Fruit fly (Drosophila melanogaster): ENCODE results near the gene Trc8.
A peak's percentile ranks its signal among the peaks of the same experiment; 100 is the strongest.

The Trc8 gene

dm6 chr3R:29519332-29519731 lies 15.7 kb upstream of the Trc8 start (continued):
- peak; percentile 58 for TF ChIP-seq CG6689 (GFP tag; IDR thresholded peaks at IDR 0.05)
- TF ChIP-seq CkIIα-i1 (GFP tag; IDR thresholded peaks at IDR 0.05) = no peak
- TF ChIP-seq CG14860 (GFP tag; IDR thresholded peaks at IDR 0.05; ENCODE audit: partially characterized antibody) = no peak
- TF ChIP-seq CG13424 (tag; optimal IDR thresholded peaks at IDR 0.05) = peak; percentile 30
- peak; percentile 18 for TF ChIP-seq CG6254 (GFP tag; optimal IDR thresholded peaks at IDR 0.05)
- peak; percentile 46 for TF ChIP-seq CG14441 (GFP tag; IDR thresholded peaks at IDR 0.05)
- no peak for TF ChIP-seq bcd (GFP tag; optimal IDR thresholded peaks at IDR 0.05)
- peak; percentile 61 for TF ChIP-seq Sox102F (GFP tag; optimal IDR thresholded peaks at IDR 0.05)
- TF ChIP-seq bowl (GFP tag; IDR thresholded peaks at IDR 0.05) = no peak
- no peak for TF ChIP-seq CG2202 (tag; optimal IDR thresholded peaks at IDR 0.05)
- peak; percentile 31; the same call in 1 of the 2 replicates for TF ChIP-seq HLH3B (GFP tag; IDR thresholded peaks at IDR 0.05)
- peak; percentile 39 for TF ChIP-seq CG12391 (tag; optimal IDR thresholded peaks at IDR 0.05)
- TF ChIP-seq Dref (GFP tag; IDR thresholded peaks at IDR 0.05) = no peak
- no peak for TF ChIP-seq CG8089 (GFP tag; optimal IDR thresholded peaks at IDR 0.05)
- TF ChIP-seq phol (tag; optimal IDR thresholded peaks at IDR 0.05) = peak; percentile 62
- peak; percentile 50 for TF ChIP-seq nmo (GFP tag; optimal IDR thresholded peaks at IDR 0.05)
- TF ChIP-seq emc (GFP tag; optimal IDR thresholded peaks at IDR 0.05) = no peak
- no peak for TF ChIP-seq rib (GFP tag; IDR thresholded peaks at IDR 0.05)
- TF ChIP-seq CG8388 (GFP tag; optimal IDR thresholded peaks at IDR 0.05) = peak; percentile 39
- TF ChIP-seq Drgx (GFP tag; IDR thresholded peaks at IDR 0.05) = peak; percentile 63
- TF ChIP-seq Spps (tag; optimal IDR thresholded peaks at IDR 0.05) = peak; percentile 10
- TF ChIP-seq cato (GFP tag; optimal IDR thresholded peaks at IDR 0.05; ENCODE audit: borderline replicate concordance) = no peak
- no peak for TF ChIP-seq pfk (GFP tag; optimal IDR thresholded peaks at IDR 0.05)
- TF ChIP-seq Pdp1 (GFP tag; optimal IDR thresholded peaks at IDR 0.05) = no peak
- no peak for TF ChIP-seq sc (optimal IDR thresholded peaks at IDR 0.05)
- no peak for TF ChIP-seq sc (GFP tag; optimal IDR thresholded peaks at IDR 0.05)
- TF ChIP-seq CG4424 (GFP tag; optimal IDR thresholded peaks at IDR 0.05) = peak; percentile 31
- TF ChIP-seq lab (GFP tag; optimal IDR thresholded peaks at IDR 0.05) = no peak
- no peak for TF ChIP-seq hth (optimal IDR thresholded peaks at IDR 0.05)
- TF ChIP-seq org-1 (GFP tag; optimal IDR thresholded peaks at IDR 0.05) = no peak
- peak; percentile 47 for TF ChIP-seq CG17829 (tag; optimal IDR thresholded peaks at IDR 0.05)
- no peak for TF ChIP-seq kni (GFP tag; optimal IDR thresholded peaks at IDR 0.05)
- TF ChIP-seq CG33557 (GFP tag; optimal IDR thresholded peaks at IDR 0.05) = no peak
- peak; percentile 15 for TF ChIP-seq D19A (tag; optimal IDR thresholded peaks at IDR 0.05)
- TF ChIP-seq chinmo (GFP tag; IDR thresholded peaks at IDR 0.05; ENCODE audit: partially characterized antibody) = no peak
- TF ChIP-seq prd (optimal IDR thresholded peaks at IDR 0.05) = no peak
- peak; percentile 64; the same call in 2 of the 3 replicates for TF ChIP-seq prd (GFP tag; IDR thresholded peaks at IDR 0.05)
- no peak for TF ChIP-seq Sry-β (GFP tag; optimal IDR thresholded peaks at IDR 0.05)
- 0 out of 2 replicates have a peak, but pooled peaks have one; percentile 18 for TF ChIP-seq CG14667 (GFP tag; IDR thresholded peaks at IDR 0.05)
- peak; percentile 3 to 57 for TF ChIP-seq bsh (GFP tag; optimal IDR thresholded peaks at IDR 0.05)
- no peak for TF ChIP-seq CG3726 (GFP tag; IDR thresholded peaks at IDR 0.05)
- peak; percentile 7 for TF ChIP-seq CG15269 (tag; optimal IDR thresholded peaks at IDR 0.05)
- no peak for TF ChIP-seq CG6813 (GFP tag; optimal IDR thresholded peaks at IDR 0.05)
- TF ChIP-seq dm (GFP tag; optimal IDR thresholded peaks at IDR 0.05) = no peak
- peak; percentile 31 for TF ChIP-seq PHDP (tag; optimal IDR thresholded peaks at IDR 0.05)
- TF ChIP-seq CG15011 (GFP tag; optimal IDR thresholded peaks at IDR 0.05) = no peak
- no peak for TF ChIP-seq en (GFP tag; optimal IDR thresholded peaks at IDR 0.05)
- TF ChIP-seq CG33213 (GFP tag; optimal IDR thresholded peaks at IDR 0.05) = no peak
- TF ChIP-seq B-H1 (GFP tag; IDR thresholded peaks at IDR 0.05) = 0 out of 3 replicates have a peak, but pooled peaks have one; percentile 17
- TF ChIP-seq CG17359 (tag; optimal IDR thresholded peaks at IDR 0.05) = peak; percentile 40
- TF ChIP-seq CG1602 (GFP tag; optimal IDR thresholded peaks at IDR 0.05) = peak; percentile 39
